Fruit fly (Drosophila melanogaster): ENCODE measurements around the gene TrpRS-m.

The TrpRS-m gene

dm6 chr3L:17878781-17879360, 29.3 kb downstream of the TrpRS-m start, which contains the start of gene CG7408 (continued):
- peak; percentile 13 for TF ChIP-seq sug (tag; optimal IDR thresholded peaks at IDR 0.05)

DNA sequence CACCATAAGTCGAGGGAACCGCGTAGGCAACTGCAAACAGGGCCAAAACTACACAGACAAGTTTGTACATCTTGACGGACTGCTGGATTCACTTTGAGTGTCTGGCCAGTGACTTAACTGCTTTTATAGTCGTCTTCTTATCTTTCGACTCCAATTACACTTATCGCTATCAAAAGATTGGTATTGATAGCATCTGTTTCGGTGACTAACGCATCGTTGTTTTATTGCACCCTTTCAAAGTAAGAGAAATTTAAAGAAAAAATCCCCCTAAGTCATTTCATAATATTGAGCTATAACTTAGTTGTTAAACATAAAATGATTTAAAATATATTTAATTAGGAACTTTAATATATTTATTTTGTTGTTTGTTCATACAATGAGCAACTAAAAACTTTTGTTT, 34.7 kb downstream of the TrpRS-m start, which contains the start of gene CG5506:
CG5506 (minus strand) TSS at position 101 of the 400 bp plus-strand sequence.
- peak; percentile 4 for TF ChIP-seq grn (GFP tag; optimal IDR thresholded peaks at IDR 0.05)
- no peak for TF ChIP-seq tgo (GFP tag; IDR thresholded peaks at IDR 0.05)
- peak; percentile 48 for TF ChIP-seq exex (tag; optimal IDR thresholded peaks at IDR 0.05)
- TF ChIP-seq dan (GFP tag; IDR thresholded peaks at IDR 0.05): no peak

DNA sequence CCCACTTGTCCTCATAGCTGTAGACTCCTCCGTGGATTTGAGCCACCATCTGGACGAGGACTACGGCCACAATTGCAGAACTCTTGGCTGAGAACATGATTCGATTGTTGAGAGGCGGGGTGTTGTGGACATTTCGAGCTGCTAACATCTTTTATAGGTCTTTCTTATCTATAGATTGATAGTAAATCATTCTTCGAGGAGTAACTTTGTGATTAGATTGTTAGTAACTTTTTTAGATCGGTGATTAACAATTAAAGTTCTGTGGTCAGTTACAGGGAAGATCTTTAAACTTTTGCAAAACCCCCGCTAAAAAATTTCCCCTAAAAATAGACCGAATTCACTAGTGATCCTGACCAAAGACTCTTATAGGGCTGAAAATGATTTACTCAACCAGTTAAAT, 37.0 kb downstream of the TrpRS-m start, which contains the start of gene CG16775:
CG16775 (minus strand) TSS at position 101 of the 400 bp plus-strand sequence.
- TF ChIP-seq Side (GFP tag; optimal IDR thresholded peaks at IDR 0.05) (no peak), CG30403 (GFP tag; optimal IDR thresholded peaks at IDR 0.05) (no peak), her (GFP tag; optimal IDR thresholded peaks at IDR 0.05) (no peak), sr (GFP tag; IDR thresholded peaks at IDR 0.05) (no peak), sima (GFP tag; optimal IDR thresholded peaks at IDR 0.05) (no peak), Asciz (GFP tag; optimal IDR thresholded peaks at IDR 0.05) (no peak), ind (GFP tag; optimal IDR thresholded peaks at IDR 0.05) (no peak), CG4854 (GFP tag; optimal IDR thresholded peaks at IDR 0.05) (no peak), Hr78 (GFP tag; optimal IDR thresholded peaks at IDR 0.05) (no peak), chif (GFP tag; optimal IDR thresholded peaks at IDR 0.05) (no peak), grau (tag; optimal IDR thresholded peaks at IDR 0.05) (no peak), exex (tag; optimal IDR thresholded peaks at IDR 0.05) (peak; percentile 7), amos (GFP tag; IDR thresholded peaks at IDR 0.05; ENCODE audit: partially characterized antibody) (no peak), Ets65A (GFP tag) (peak; percentile 31)

- TF ChIP-seq CG18011 (GFP tag; optimal IDR thresholded peaks at IDR 0.05) (peak; percentile 89), CG7357 (GFP tag; IDR thresholded peaks at IDR 0.05) (0 out of 3 replicates have a peak, but pooled peaks have one; percentile 15), kni (GFP tag; optimal IDR thresholded peaks at IDR 0.05) (no peak), CG33213 (GFP tag; optimal IDR thresholded peaks at IDR 0.05) (no peak)
These were observed 37.9 kb downstream of the TrpRS-m start, which contains the start of gene CG7402 for dm6 chr3L:17887393-17887792. CG7402 (plus strand) TSS chr3L:17887705.

DNA sequence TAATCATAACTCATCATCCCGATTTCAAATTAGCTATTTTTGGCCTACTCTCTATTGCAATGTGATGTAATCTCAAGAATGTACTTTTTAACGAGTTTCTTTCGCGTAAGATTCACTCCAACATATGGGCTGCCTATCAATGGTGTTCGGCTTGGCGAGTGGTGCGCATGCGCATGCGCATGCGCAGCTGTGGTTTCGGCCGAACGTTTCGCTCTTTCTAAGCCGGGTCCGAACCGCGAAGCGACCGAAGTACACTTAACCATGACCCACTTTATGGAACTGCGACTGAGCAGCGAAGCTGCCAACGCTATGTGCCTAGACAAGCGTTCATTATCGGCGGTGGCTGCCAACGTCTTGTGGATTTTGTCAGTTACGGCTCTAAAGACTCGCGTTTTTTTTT, 44.1 kb downstream of the TrpRS-m start:
- no peak for TF ChIP-seq gt (GFP tag; IDR thresholded peaks at IDR 0.05)
- 0 out of 4 replicates have a peak, but pooled peaks have one; percentile 69 for TF ChIP-seq chinmo (GFP tag; IDR thresholded peaks at IDR 0.05; ENCODE audit: partially characterized antibody)
- TF ChIP-seq ewg (GFP tag; optimal IDR thresholded peaks at IDR 0.05): peak; percentile 65
- TF ChIP-seq Sry-δ (GFP tag; optimal IDR thresholded peaks at IDR 0.05): no peak
- TF ChIP-seq CG4328 (GFP tag; optimal IDR thresholded peaks at IDR 0.05): no peak
- no peak for TF ChIP-seq Hmx (GFP tag; optimal IDR thresholded peaks at IDR 0.05)
- 0 out of 2 replicates have a peak, but pooled peaks have one; percentile 4 for TF ChIP-seq CG16779 (GFP tag; IDR thresholded peaks at IDR 0.05)
- no peak for TF ChIP-seq cato (GFP tag; optimal IDR thresholded peaks at IDR 0.05; ENCODE audit: borderline replicate concordance)
- TF ChIP-seq CG1832 (GFP tag; optimal IDR thresholded peaks at IDR 0.05): no peak
- peak; percentile 80 for TF ChIP-seq Deaf1 (tag; optimal IDR thresholded peaks at IDR 0.05)
